2 worm cellular contexts compared by ENCODE assay signal in genomic region chrX:15617168-15617567, ce11.
A peak's percentile ranks its signal among the peaks of the same experiment; 100 is the strongest.
TF ChIP-seq lines count a peak whose summit lies in the region.

No protein-coding gene starts in this region.

TF ChIP-seq in whole organism, L1 larva, 84 proteins besides CTCF, POLR2A, EP300 and RAD21 (continued from another document and continues in another):
- TF ChIP-seq efl-1 (optimal IDR thresholded peaks at IDR 0.05; lab: Kevin White, UChicago), result peak in 1 of 2 experiments; percentile 21
- TF ChIP-seq efl-1 (GFP tag; optimal IDR thresholded peaks at IDR 0.05 in 1 of 2; lab: Kevin White, UChicago), result no peak
- no peak for TF ChIP-seq C34B4.2 (tag; optimal IDR thresholded peaks at IDR 0.05; lab: Kevin White, UChicago)
- no peak for TF ChIP-seq jun-1 (tag; optimal IDR thresholded peaks at IDR 0.05; lab: Kevin White, UChicago)
- TF ChIP-seq fkh-4 (tag; optimal IDR thresholded peaks at IDR 0.05; lab: Kevin White, UChicago; ENCODE audit: borderline replicate concordance), result no peak
- TF ChIP-seq nhr-90 (tag; optimal IDR thresholded peaks at IDR 0.05; lab: Kevin White, UChicago; ENCODE audit: poor library complexity), result no peak
- no peak for TF ChIP-seq Y116A8C.19 (tag; optimal IDR thresholded peaks at IDR 0.05; lab: Kevin White, UChicago; ENCODE audit: borderline replicate concordance)
- no peak for TF ChIP-seq nhr-84 (tag; optimal IDR thresholded peaks at IDR 0.05; lab: Kevin White, UChicago)
- no peak for TF ChIP-seq tbx-2 (tag; optimal IDR thresholded peaks at IDR 0.05; lab: Kevin White, UChicago)
- TF ChIP-seq skn-1 (tag; optimal IDR thresholded peaks at IDR 0.05; lab: Kevin White, UChicago), result peak; percentile 58
- TF ChIP-seq unc-130 (tag; optimal IDR thresholded peaks at IDR 0.05; lab: Kevin White, UChicago), result no peak
- no peak for TF ChIP-seq mab-9 (GFP tag; IDR thresholded peaks at IDR 0.05; lab: Robert Waterston, UW)
- no peak for TF ChIP-seq snpc-4 (tag; optimal IDR thresholded peaks at IDR 0.05; lab: Kevin White, UChicago)
- TF ChIP-seq ceh-88 (GFP tag; IDR thresholded peaks at IDR 0.05; lab: Robert Waterston, UW), result no peak
- TF ChIP-seq C04F5.9 (tag; optimal IDR thresholded peaks at IDR 0.05; lab: Kevin White, UChicago), result no peak
- TF ChIP-seq dsc-1 (tag; optimal IDR thresholded peaks at IDR 0.05; lab: Kevin White, UChicago), result peak; percentile 41
- no peak for TF ChIP-seq nhr-19 (GFP tag; conservative IDR thresholded peaks at IDR 0.05; lab: Robert Waterston, UW)
- TF ChIP-seq zag-1 (tag; optimal IDR thresholded peaks at IDR 0.05; lab: Kevin White, UChicago), result no peak
- TF ChIP-seq mep-1 (tag; optimal IDR thresholded peaks at IDR 0.05; lab: Kevin White, UChicago), result peak; percentile 29
- TF ChIP-seq pax-3 (tag; optimal IDR thresholded peaks at IDR 0.05; lab: Kevin White, UChicago), result no peak
- TF ChIP-seq ceh-8 (GFP tag; optimal IDR thresholded peaks at IDR 0.05; lab: Kevin White, UChicago), result no peak
- no peak for TF ChIP-seq dpl-1 (GFP tag; optimal IDR thresholded peaks at IDR 0.05; lab: Kevin White, UChicago)
- no peak for TF ChIP-seq ces-1 (GFP tag; optimal IDR thresholded peaks at IDR 0.05; lab: Kevin White, UChicago)
- TF ChIP-seq lin-15B (tag; optimal IDR thresholded peaks at IDR 0.05; lab: Kevin White, UChicago), result no peak
- TF ChIP-seq aha-1 (tag; optimal IDR thresholded peaks at IDR 0.05; lab: Kevin White, UChicago), result no peak
- TF ChIP-seq mdl-1 (tag; optimal IDR thresholded peaks at IDR 0.05; lab: Kevin White, UChicago), result no peak
- TF ChIP-seq nhr-47 (tag; optimal IDR thresholded peaks at IDR 0.05; lab: Kevin White, UChicago), result peak; percentile 41
- no peak for TF ChIP-seq hlh-4 (tag; optimal IDR thresholded peaks at IDR 0.05; lab: Kevin White, UChicago)
- TF ChIP-seq ztf-11 (tag; optimal IDR thresholded peaks at IDR 0.05; lab: Kevin White, UChicago), result no peak
- no peak for TF ChIP-seq xbp-1 (tag; optimal IDR thresholded peaks at IDR 0.05; lab: Kevin White, UChicago)
- no peak for TF ChIP-seq lin-35 (GFP tag; optimal IDR thresholded peaks at IDR 0.05; lab: Kevin White, UChicago)
- no peak for TF ChIP-seq nhr-12 (tag; optimal IDR thresholded peaks at IDR 0.05; lab: Kevin White, UChicago)
- no peak for TF ChIP-seq lir-3 (tag; optimal IDR thresholded peaks at IDR 0.05; lab: Kevin White, UChicago; ENCODE audit: poor library complexity)
- TF ChIP-seq zip-4 (GFP tag; optimal IDR thresholded peaks at IDR 0.05; lab: Kevin White, UChicago), result no peak
- TF ChIP-seq sup-37 (GFP tag; optimal IDR thresholded peaks at IDR 0.05; lab: Kevin White, UChicago), result no peak
- peak; percentile 49 for TF ChIP-seq nhr-71 (tag; optimal IDR thresholded peaks at IDR 0.05; lab: Kevin White, UChicago)
- TF ChIP-seq nhr-85 (tag; lab: Kevin White, UChicago), result no peak
- peak; percentile 15 for TF ChIP-seq swsn-7 (tag; optimal IDR thresholded peaks at IDR 0.05; lab: Kevin White, UChicago)
- no peak for TF ChIP-seq unc-62 (GFP tag; optimal IDR thresholded peaks at IDR 0.05; lab: Kevin White, UChicago)
- TF ChIP-seq egl-13 (tag; optimal IDR thresholded peaks at IDR 0.05; lab: Kevin White, UChicago), result no peak
- TF ChIP-seq sox-4 (tag; optimal IDR thresholded peaks at IDR 0.05; lab: Kevin White, UChicago), result no peak
- no peak for TF ChIP-seq nhr-28 (tag; optimal IDR thresholded peaks at IDR 0.05; lab: Kevin White, UChicago)
- no peak for TF ChIP-seq mef-2 (tag; optimal IDR thresholded peaks at IDR 0.05; lab: Kevin White, UChicago)
- no peak for TF ChIP-seq nhr-20 (tag; optimal IDR thresholded peaks at IDR 0.05; lab: Kevin White, UChicago)
- no peak for TF ChIP-seq nhr-76 (tag; optimal IDR thresholded peaks at IDR 0.05; lab: Kevin White, UChicago)
- TF ChIP-seq alr-1 (tag; optimal IDR thresholded peaks at IDR 0.05; lab: Kevin White, UChicago; ENCODE audit: borderline replicate concordance), result no peak
- TF ChIP-seq fos-1 (tag; optimal IDR thresholded peaks at IDR 0.05; lab: Kevin White, UChicago), result no peak
- no peak for TF ChIP-seq pag-3 (tag; optimal IDR thresholded peaks at IDR 0.05; lab: Kevin White, UChicago; ENCODE audit: borderline replicate concordance, insufficient read depth)
- no peak for TF ChIP-seq unc-98 (GFP tag; IDR thresholded peaks at IDR 0.05; lab: Robert Waterston, UW)
- TF ChIP-seq ceh-90 (tag; optimal IDR thresholded peaks at IDR 0.05; lab: Kevin White, UChicago), result no peak
- no peak for TF ChIP-seq F16B12.6 (tag; optimal IDR thresholded peaks at IDR 0.05; lab: Kevin White, UChicago)
- TF ChIP-seq ceh-63 (GFP tag; optimal IDR thresholded peaks at IDR 0.05; lab: Kevin White, UChicago), result no peak
- TF ChIP-seq lsy-2 (tag; optimal IDR thresholded peaks at IDR 0.05; lab: Kevin White, UChicago), result peak in 1 of 2 experiments; percentile 36
- TF ChIP-seq ama-1 (optimal IDR thresholded peaks at IDR 0.05; lab: Kevin White, UChicago), result no peak
- peak; percentile 44 for TF ChIP-seq fkh-8 (tag; optimal IDR thresholded peaks at IDR 0.05; lab: Kevin White, UChicago)
- no peak for TF ChIP-seq nhr-77 (tag; optimal IDR thresholded peaks at IDR 0.05; lab: Kevin White, UChicago)
- no peak for TF ChIP-seq ets-5 (GFP tag; IDR thresholded peaks at IDR 0.05; lab: Robert Waterston, UW)
- no peak for TF ChIP-seq nhr-11 (tag; optimal IDR thresholded peaks at IDR 0.05; lab: Kevin White, UChicago)
- no peak for TF ChIP-seq lin-13 (GFP tag; optimal IDR thresholded peaks at IDR 0.05; lab: Kevin White, UChicago)
- no peak for TF ChIP-seq elt-3 (tag; optimal IDR thresholded peaks at IDR 0.05; lab: Kevin White, UChicago)
- TF ChIP-seq hpl-2 (GFP tag; optimal IDR thresholded peaks at IDR 0.05; lab: Kevin White, UChicago), result no peak
- TF ChIP-seq tlp-1 (tag; optimal IDR thresholded peaks at IDR 0.05; lab: Kevin White, UChicago), result no peak
- TF ChIP-seq C16A3.4 (tag; optimal IDR thresholded peaks at IDR 0.05; lab: Kevin White, UChicago), result no peak
- TF ChIP-seq grh-1 (GFP tag; IDR thresholded peaks at IDR 0.05; lab: Robert Waterston, UW), result no peak
- TF ChIP-seq irx-1 (tag; optimal IDR thresholded peaks at IDR 0.05; lab: Kevin White, UChicago), result no peak
- TF ChIP-seq nhr-237 (tag; optimal IDR thresholded peaks at IDR 0.05; lab: Kevin White, UChicago), result no peak
- TF ChIP-seq vab-15 (tag; optimal IDR thresholded peaks at IDR 0.05; lab: Kevin White, UChicago), result no peak
- TF ChIP-seq aly-2 (tag; optimal IDR thresholded peaks at IDR 0.05; lab: Kevin White, UChicago), result no peak
- TF ChIP-seq rnt-1 (tag; optimal IDR thresholded peaks at IDR 0.05; lab: Kevin White, UChicago), result no peak

TF ChIP-seq in whole organism, L4 larva, 104 proteins besides CTCF, POLR2A, EP300 and RAD21 (continued from another document):
- TF ChIP-seq ceh-32 (tag; optimal IDR thresholded peaks at IDR 0.05; lab: Kevin White, UChicago; ENCODE audit: poor library complexity) (no peak), egl-43 (GFP tag; IDR thresholded peaks at IDR 0.05; lab: Robert Waterston, UW) (no peak), madf-5 (GFP tag; IDR thresholded peaks at IDR 0.05; lab: Robert Waterston, UW) (no peak), daf-16 (GFP tag; optimal IDR thresholded peaks at IDR 0.05; lab: Kevin White, UChicago) (no peak), daf-16 (tag; optimal IDR thresholded peaks at IDR 0.05; lab: Kevin White, UChicago) (peak; percentile 4), duxl-1 (tag; optimal IDR thresholded peaks at IDR 0.05; lab: Kevin White, UChicago; ENCODE audit: poor library complexity) (no peak), dve-1 (tag; optimal IDR thresholded peaks at IDR 0.05; lab: Kevin White, UChicago; ENCODE audit: insufficient read depth) (peak; percentile 58), D1046.2 (GFP tag; IDR thresholded peaks at IDR 0.05; lab: Robert Waterston, UW) (no peak), lin-1 (GFP tag; IDR thresholded peaks at IDR 0.05; lab: Robert Waterston, UW) (no peak), lsy-2 (tag; optimal IDR thresholded peaks at IDR 0.05; lab: Kevin White, UChicago) (peak in 1 of 2 experiments; percentile 43), fos-1 (tag; optimal IDR thresholded peaks at IDR 0.05; lab: Kevin White, UChicago) (no peak), nhr-76 (tag; optimal IDR thresholded peaks at IDR 0.05; lab: Kevin White, UChicago) (no peak), set-16 (GFP tag; IDR thresholded peaks at IDR 0.05; lab: Robert Waterston, UW) (no peak), mes-2 (tag; optimal IDR thresholded peaks at IDR 0.05; lab: Kevin White, UChicago; ENCODE audit: poor library complexity, severe bottlenecking) (peak; percentile 40), nhr-28 (tag; optimal IDR thresholded peaks at IDR 0.05; lab: Kevin White, UChicago) (no peak), gei-8 (GFP tag; optimal IDR thresholded peaks at IDR 0.05; lab: Kevin White, UChicago) (no peak), tag-97 (GFP tag; IDR thresholded peaks at IDR 0.05; lab: Robert Waterston, UW) (no peak), zfp-3 (GFP tag; conservative IDR thresholded peaks at IDR 0.05; lab: Robert Waterston, UW) (no peak), mdt-29 (GFP tag; IDR thresholded peaks at IDR 0.05; lab: Robert Waterston, UW) (no peak)
